Worm (Caenorhabditis elegans) whole organism, early embryonic: ENCODE measurements around the gene F49F1.17.

Experiments
- B0310.2 ChIP-seq: sonication (generic microtip); optimal IDR thresholded peaks from 2 replicates; lab custom pipeline; 2016; ENCODE audit warnings: mild to moderate bottlenecking, missing genetic modification characterization, missing compliant biosample characterization
- F13C5.2 ChIP-seq: sonication (generic microtip); optimal IDR thresholded peaks from 2 replicates; lab custom pipeline; 2017; ENCODE audit warnings: mild to moderate bottlenecking, missing genetic modification characterization, inconsistent platforms, missing compliant biosample characterization
- aly-1 ChIP-seq: sonication (generic microtip); optimal IDR thresholded peaks from 2 replicates; lab custom pipeline; 2016; ENCODE audit warnings: missing genetic modification characterization, missing compliant biosample characterization
- ama-1 ChIP-seq: fragments of 150-350 bp; optimal IDR thresholded peaks from 2 replicates; lab custom pipeline; 2014
- ceh-13 ChIP-seq: fragments of 200-800 bp; sonication (Bioruptor generic); optimal IDR thresholded peaks from 2 replicates; lab custom pipeline; 2018; ENCODE audit warnings: mild to moderate bottlenecking, missing genetic modification characterization, missing compliant biosample characterization
- ceh-36 ChIP-seq: sonication (generic microtip); optimal IDR thresholded peaks from 2 replicates; lab custom pipeline; 2016; ENCODE audit warnings: missing genetic modification characterization, inconsistent platforms, missing compliant biosample characterization
- ets-7 ChIP-seq: sonication (generic microtip); optimal IDR thresholded peaks from 2 replicates; lab custom pipeline; 2016; ENCODE audit warnings: missing genotype, missing genetic modification characterization, missing compliant biosample characterization
- flt-1 ChIP-seq: fragments of 200-800 bp; sonication (Bioruptor generic); IDR thresholded peaks from 2 replicates; pipeline ENCODE4 v1.3.6; 2022; ENCODE audit warnings: missing genetic modification characterization, missing compliant biosample characterization
- hmbx-1 ChIP-seq: sonication (generic microtip); optimal IDR thresholded peaks from 2 replicates; lab custom pipeline; 2016; ENCODE audit warnings: mild to moderate bottlenecking, missing genetic modification characterization, missing compliant biosample characterization
- hmg-4 ChIP-seq: fragments of 200-800 bp; sonication (Bioruptor generic); optimal IDR thresholded peaks from 2 replicates; lab custom pipeline; 2018; ENCODE audit warnings: mild to moderate bottlenecking, missing genetic modification characterization, missing compliant biosample characterization
- hnd-1 ChIP-seq: sonication (generic microtip); optimal IDR thresholded peaks from 2 replicates; lab custom pipeline; 2016; ENCODE audit warnings: missing genetic modification characterization, missing compliant biosample characterization
- pes-1 ChIP-seq: fragments of 200-800 bp; sonication (Bioruptor generic); IDR thresholded peaks from 2 replicates; pipeline ENCODE4 v1.3.6; 2022; ENCODE audit warnings: missing genetic modification reagents, missing genetic modification characterization, missing compliant biosample characterization
- scrt-1 ChIP-seq: fragments of 200-800 bp; sonication (Bioruptor generic); IDR thresholded peaks from 2 replicates; pipeline ENCODE4 v1.3.6; 2022; ENCODE audit warnings: missing genetic modification characterization, missing compliant biosample characterization
- sea-1 ChIP-seq: fragments of 200-800 bp; sonication (Bioruptor generic); conservative IDR thresholded peaks from 2 replicates; pipeline ENCODE4 v1.3.6; 2022; ENCODE audit warnings: missing genetic modification characterization, missing compliant biosample characterization
- tbx-11 ChIP-seq: fragments of 200-800 bp; sonication (Bioruptor generic); IDR thresholded peaks from 2 replicates; pipeline ENCODE4 v1.3.6; 2022; ENCODE audit warnings: missing genetic modification characterization, missing compliant biosample characterization
- tbx-37 ChIP-seq: fragments of 200-800 bp; sonication (Bioruptor generic); conservative IDR thresholded peaks from 2 replicates; pipeline ENCODE4 v1.3.6; 2022; ENCODE audit warnings: missing genetic modification reagents, missing genetic modification characterization, missing compliant biosample characterization
- tra-4 ChIP-seq: sonication (generic microtip); optimal IDR thresholded peaks from 2 replicates; lab custom pipeline; 2017; ENCODE audit warnings: missing genetic modification characterization, missing compliant biosample characterization

The F49F1.17 gene

DNA sequence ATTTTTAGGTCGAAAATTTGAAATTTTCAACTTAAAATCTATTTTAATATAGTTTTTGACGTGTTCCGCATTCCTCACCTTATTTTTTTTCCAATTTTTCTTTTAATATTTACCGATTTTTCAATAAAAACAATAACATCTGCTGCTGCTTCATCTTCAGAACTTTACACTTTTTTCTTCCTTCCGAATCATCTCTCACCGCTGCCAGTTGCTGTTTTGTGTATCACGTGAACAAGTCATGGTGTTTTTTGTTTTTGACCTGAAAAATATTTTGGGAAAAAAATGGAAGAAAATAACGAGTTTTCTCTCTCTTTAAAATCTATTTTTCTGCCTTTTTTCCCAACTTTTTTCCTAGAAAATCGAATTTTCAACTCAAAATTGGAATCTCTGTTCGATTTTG lies 35.9 kb downstream of the F49F1.17 start:
- no peak for TF ChIP-seq scrt-1 (GFP tag; lab: Robert Waterston, UW)
- TF ChIP-seq sea-1 = no peak
- no peak for TF ChIP-seq aly-1
- no peak for TF ChIP-seq tra-4 (tag; lab: Kevin White, UChicago)
- no peak for TF ChIP-seq ama-1 (lab: Kevin White, UChicago)
- TF ChIP-seq pes-1 = no peak
- no peak for TF ChIP-seq hnd-1 (tag; lab: Kevin White, UChicago)
- TF ChIP-seq flt-1 (GFP tag; lab: Robert Waterston, UW) = no peak
- no peak for TF ChIP-seq B0310.2 (tag; lab: Kevin White, UChicago)
- TF ChIP-seq hmbx-1 (tag; lab: Kevin White, UChicago) = no peak
- TF ChIP-seq ceh-13 (GFP tag; lab: Kevin White, UChicago) = no peak
- TF ChIP-seq hmg-4 (GFP tag; lab: Kevin White, UChicago) = no peak
- TF ChIP-seq tbx-11 (GFP tag; lab: Robert Waterston, UW) = no peak
- no peak for TF ChIP-seq ceh-36
- TF ChIP-seq F13C5.2 (tag; lab: Kevin White, UChicago) = no peak
- TF ChIP-seq ets-7 (tag; lab: Kevin White, UChicago) = no peak

DNA sequence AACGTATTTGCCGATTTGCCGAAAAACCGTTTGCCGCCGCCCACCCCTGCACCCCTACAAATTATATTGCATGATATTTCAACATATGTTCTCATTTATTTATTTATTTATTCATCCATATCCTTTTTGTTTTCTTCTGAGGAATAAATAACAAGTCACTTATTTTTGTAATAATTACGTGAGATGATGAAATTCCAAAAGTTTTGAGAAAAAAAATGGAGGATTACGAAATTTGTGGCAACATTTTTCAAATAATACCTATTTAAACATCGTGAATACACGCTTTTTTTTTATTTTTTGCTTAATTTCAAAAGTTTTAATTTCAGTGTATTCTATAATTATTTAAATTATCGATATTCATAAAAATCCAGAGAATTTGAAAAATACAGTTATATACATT lies 38.7 kb downstream of the F49F1.17 start:
- TF ChIP-seq sea-1 (no peak), ceh-36 (no peak), hmbx-1 (tag; lab: Kevin White, UChicago) (no peak), B0310.2 (tag; lab: Kevin White, UChicago) (no peak), tbx-11 (GFP tag; lab: Robert Waterston, UW) (no peak), ets-7 (tag; lab: Kevin White, UChicago) (no peak), tra-4 (tag; lab: Kevin White, UChicago) (no peak), hnd-1 (tag; lab: Kevin White, UChicago) (no peak), tbx-37 (GFP tag; lab: Robert Waterston, UW) (no peak), pes-1 (no peak), ceh-13 (GFP tag; lab: Kevin White, UChicago) (no peak), F13C5.2 (tag; lab: Kevin White, UChicago) (no peak), aly-1 (no peak), ama-1 (lab: Kevin White, UChicago) (no peak), flt-1 (GFP tag; lab: Robert Waterston, UW) (no peak)

DNA sequence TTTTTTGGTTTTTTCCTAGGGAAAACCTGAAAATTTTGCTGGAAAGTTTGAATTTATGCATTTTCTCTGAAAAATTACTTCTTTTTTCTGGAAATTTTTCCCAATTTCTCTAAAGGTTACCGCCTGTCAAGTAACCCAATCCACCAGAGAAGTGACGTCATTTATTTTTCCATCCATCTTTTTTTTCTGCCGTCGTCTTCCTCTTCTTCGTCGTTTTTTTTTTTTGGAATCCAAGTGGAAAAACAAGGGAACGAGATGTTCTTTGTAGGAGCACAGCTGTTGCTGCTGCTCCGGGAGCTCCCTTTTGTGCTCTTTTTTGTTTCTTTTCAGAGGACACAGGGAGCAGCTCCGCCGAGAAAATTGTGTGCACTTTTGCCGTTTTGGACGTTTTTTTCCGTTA lies 41.3 kb downstream of the F49F1.17 start:
- TF ChIP-seq pes-1 = no peak
- no peak for TF ChIP-seq sea-1
- TF ChIP-seq ets-7 (tag; lab: Kevin White, UChicago) = no peak
- TF ChIP-seq hmbx-1 (tag; lab: Kevin White, UChicago) = no peak
- no peak for TF ChIP-seq ama-1 (lab: Kevin White, UChicago)
- no peak for TF ChIP-seq scrt-1 (GFP tag; lab: Robert Waterston, UW)
- TF ChIP-seq ceh-13 (GFP tag; lab: Kevin White, UChicago) = no peak
- no peak for TF ChIP-seq hmg-4 (GFP tag; lab: Kevin White, UChicago)
- TF ChIP-seq ceh-36 = no peak
- TF ChIP-seq tbx-11 (GFP tag; lab: Robert Waterston, UW) = no peak
- TF ChIP-seq flt-1 (GFP tag; lab: Robert Waterston, UW) = no peak
- no peak for TF ChIP-seq F13C5.2 (tag; lab: Kevin White, UChicago)
- TF ChIP-seq hnd-1 (tag; lab: Kevin White, UChicago) = no peak
- TF ChIP-seq tbx-37 (GFP tag; lab: Robert Waterston, UW) = no peak
- no peak for TF ChIP-seq B0310.2 (tag; lab: Kevin White, UChicago)
- no peak for TF ChIP-seq aly-1
- no peak for TF ChIP-seq tra-4 (tag; lab: Kevin White, UChicago)

DNA sequence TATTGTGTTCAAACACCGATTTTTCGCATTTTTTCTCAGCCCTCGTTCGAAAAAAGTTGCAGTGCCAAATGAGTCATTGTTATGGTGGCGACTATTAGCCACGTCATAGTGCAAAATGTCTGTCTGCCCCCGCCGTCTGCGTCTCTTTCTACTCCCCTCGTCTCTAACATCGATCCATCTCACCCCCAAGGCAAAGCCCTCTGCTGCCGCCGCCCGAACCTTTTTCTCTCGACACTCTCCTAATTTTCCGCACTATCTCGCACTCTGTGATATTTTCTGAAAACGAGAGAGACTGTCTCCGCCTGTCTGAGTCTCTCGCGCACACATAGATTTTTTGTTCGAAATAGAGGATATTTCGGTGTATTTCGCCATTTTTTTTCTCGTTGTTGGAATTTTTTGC lies 42.6 kb downstream of the F49F1.17 start:
- TF ChIP-seq B0310.2 (tag; lab: Kevin White, UChicago) (no peak), aly-1 (no peak), tra-4 (tag; lab: Kevin White, UChicago) (no peak), hmg-4 (GFP tag; lab: Kevin White, UChicago) (no peak), ets-7 (tag; lab: Kevin White, UChicago) (no peak), hnd-1 (tag; lab: Kevin White, UChicago) (no peak), ama-1 (lab: Kevin White, UChicago) (no peak), tbx-11 (GFP tag; lab: Robert Waterston, UW) (no peak), tbx-37 (GFP tag; lab: Robert Waterston, UW) (no peak), F13C5.2 (tag; lab: Kevin White, UChicago) (no peak), sea-1 (no peak), hmbx-1 (tag; lab: Kevin White, UChicago) (no peak), ceh-13 (GFP tag; lab: Kevin White, UChicago) (no peak), ceh-36 (no peak), flt-1 (GFP tag; lab: Robert Waterston, UW) (no peak), pes-1 (no peak), scrt-1 (GFP tag; lab: Robert Waterston, UW) (no peak)

DNA sequence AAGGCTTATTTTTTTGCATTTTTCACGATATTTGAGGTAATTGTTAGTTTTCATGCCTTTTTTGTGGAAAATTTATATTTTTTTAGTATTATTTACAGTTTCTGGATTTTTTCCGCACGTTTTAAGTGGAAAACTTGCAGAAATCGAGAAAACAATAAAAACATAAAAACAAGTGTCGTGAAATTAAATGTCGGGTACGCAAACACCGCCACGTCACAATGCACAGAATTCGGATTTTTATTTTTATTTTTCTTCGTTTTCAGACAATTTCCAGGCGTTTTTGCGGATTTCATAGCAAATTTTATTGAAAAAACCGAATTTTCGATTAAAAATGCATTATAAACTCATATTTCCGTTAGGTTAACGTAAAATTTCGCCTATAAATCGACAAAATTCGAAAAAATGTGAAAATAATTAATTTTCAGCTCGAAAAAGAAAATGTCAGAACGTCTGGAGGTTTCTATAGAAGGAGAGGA lies 49.8 kb downstream of the F49F1.17 start, which contains the start of gene C35B1.2:
TSS of gene C35B1.2 (plus strand) at position 426 of the 476 bp plus-strand sequence.
- TF ChIP-seq hnd-1 (tag; lab: Kevin White, UChicago) (no peak), F13C5.2 (tag; lab: Kevin White, UChicago) (no peak), tra-4 (tag; lab: Kevin White, UChicago) (no peak), flt-1 (GFP tag; lab: Robert Waterston, UW) (no peak), scrt-1 (GFP tag; lab: Robert Waterston, UW) (no peak), hmbx-1 (tag; lab: Kevin White, UChicago) (no peak), sea-1 (no peak)
